Worm (Caenorhabditis elegans) whole organism, early embryonic: ENCODE data around the gene F55G11.10.

Source experiments
- B0310.2 ChIP-seq: sonication (generic microtip); optimal IDR thresholded peaks from 2 replicates; lab custom pipeline; 2016; ENCODE audit warnings: mild to moderate bottlenecking, missing genetic modification characterization, missing compliant biosample characterization
- F13C5.2 ChIP-seq: sonication (generic microtip); optimal IDR thresholded peaks from 2 replicates; lab custom pipeline; 2017; ENCODE audit warnings: mild to moderate bottlenecking, missing genetic modification characterization, inconsistent platforms, missing compliant biosample characterization
- aly-1 ChIP-seq: sonication (generic microtip); optimal IDR thresholded peaks from 2 replicates; lab custom pipeline; 2016; ENCODE audit warnings: missing genetic modification characterization, missing compliant biosample characterization
- ama-1 ChIP-seq: fragments of 150-350 bp; optimal IDR thresholded peaks from 2 replicates; lab custom pipeline; 2014
- ceh-13 ChIP-seq: fragments of 200-800 bp; sonication (Bioruptor generic); optimal IDR thresholded peaks from 2 replicates; lab custom pipeline; 2018; ENCODE audit warnings: mild to moderate bottlenecking, missing genetic modification characterization, missing compliant biosample characterization
- ceh-36 ChIP-seq: sonication (generic microtip); optimal IDR thresholded peaks from 2 replicates; lab custom pipeline; 2016; ENCODE audit warnings: missing genetic modification characterization, inconsistent platforms, missing compliant biosample characterization
- ets-7 ChIP-seq: sonication (generic microtip); optimal IDR thresholded peaks from 2 replicates; lab custom pipeline; 2016; ENCODE audit warnings: missing genotype, missing genetic modification characterization, missing compliant biosample characterization
- flt-1 ChIP-seq: fragments of 200-800 bp; sonication (Bioruptor generic); IDR thresholded peaks from 2 replicates; pipeline ENCODE4 v1.3.6; 2022; ENCODE audit warnings: missing genetic modification characterization, missing compliant biosample characterization
- hmbx-1 ChIP-seq: sonication (generic microtip); optimal IDR thresholded peaks from 2 replicates; lab custom pipeline; 2016; ENCODE audit warnings: mild to moderate bottlenecking, missing genetic modification characterization, missing compliant biosample characterization
- hmg-4 ChIP-seq: fragments of 200-800 bp; sonication (Bioruptor generic); optimal IDR thresholded peaks from 2 replicates; lab custom pipeline; 2018; ENCODE audit warnings: mild to moderate bottlenecking, missing genetic modification characterization, missing compliant biosample characterization
- hnd-1 ChIP-seq: sonication (generic microtip); optimal IDR thresholded peaks from 2 replicates; lab custom pipeline; 2016; ENCODE audit warnings: missing genetic modification characterization, missing compliant biosample characterization
- pes-1 ChIP-seq: fragments of 200-800 bp; sonication (Bioruptor generic); IDR thresholded peaks from 2 replicates; pipeline ENCODE4 v1.3.6; 2022; ENCODE audit warnings: missing genetic modification reagents, missing genetic modification characterization, missing compliant biosample characterization
- scrt-1 ChIP-seq: fragments of 200-800 bp; sonication (Bioruptor generic); IDR thresholded peaks from 2 replicates; pipeline ENCODE4 v1.3.6; 2022; ENCODE audit warnings: missing genetic modification characterization, missing compliant biosample characterization
- sea-1 ChIP-seq: fragments of 200-800 bp; sonication (Bioruptor generic); conservative IDR thresholded peaks from 2 replicates; pipeline ENCODE4 v1.3.6; 2022; ENCODE audit warnings: missing genetic modification characterization, missing compliant biosample characterization
- tbx-11 ChIP-seq: fragments of 200-800 bp; sonication (Bioruptor generic); IDR thresholded peaks from 2 replicates; pipeline ENCODE4 v1.3.6; 2022; ENCODE audit warnings: missing genetic modification characterization, missing compliant biosample characterization
- tbx-37 ChIP-seq: fragments of 200-800 bp; sonication (Bioruptor generic); conservative IDR thresholded peaks from 2 replicates; pipeline ENCODE4 v1.3.6; 2022; ENCODE audit warnings: missing genetic modification reagents, missing genetic modification characterization, missing compliant biosample characterization
- tra-4 ChIP-seq: sonication (generic microtip); optimal IDR thresholded peaks from 2 replicates; lab custom pipeline; 2017; ENCODE audit warnings: missing genetic modification characterization, missing compliant biosample characterization

Gene F55G11.10

ce11 chrIV:12975981-12976380 lies 27.4 kb downstream of the F55G11.10 start, which contains the start of gene dod-17:
Gene dod-17, plus strand, starts transcription at chrIV:12976303.
- TF ChIP-seq hmg-4 (GFP tag; lab: Kevin White, UChicago), result no peak
- TF ChIP-seq hnd-1 (tag; lab: Kevin White, UChicago), result no peak
- no peak for TF ChIP-seq tra-4 (tag; lab: Kevin White, UChicago)
- TF ChIP-seq flt-1 (GFP tag; lab: Robert Waterston, UW), result no peak
- no peak for TF ChIP-seq aly-1
- no peak for TF ChIP-seq F13C5.2 (tag; lab: Kevin White, UChicago)
- no peak for TF ChIP-seq B0310.2 (tag; lab: Kevin White, UChicago)
- no peak for TF ChIP-seq ama-1 (lab: Kevin White, UChicago)
- no peak for TF ChIP-seq sea-1 (GFP tag; lab: Robert Waterston, UW)
- TF ChIP-seq ceh-36, result no peak

- no peak for TF ChIP-seq ceh-13
- TF ChIP-seq sea-1 (GFP tag; lab: Robert Waterston, UW), result no peak
- no peak for TF ChIP-seq B0310.2 (tag; lab: Kevin White, UChicago)
- no peak for TF ChIP-seq flt-1 (GFP tag; lab: Robert Waterston, UW)
Measured at ce11 chrIV:12977650-12978049, 29.1 kb downstream of the F55G11.10 start.

ce11 chrIV:12978307-12979036 lies 29.9 kb downstream of the F55G11.10 start, which contains the start of gene K10D11.2:
Gene K10D11.2, plus strand, starts transcription at chrIV:12978986.
- TF ChIP-seq tbx-11 (GFP tag; lab: Robert Waterston, UW), result no peak
- TF ChIP-seq pes-1 (GFP tag; lab: Robert Waterston, UW), result no peak
- no peak for TF ChIP-seq F13C5.2 (tag; lab: Kevin White, UChicago)

- no peak for TF ChIP-seq tra-4 (tag; lab: Kevin White, UChicago)
- no peak for TF ChIP-seq tbx-37
- TF ChIP-seq ceh-36, result no peak
- TF ChIP-seq scrt-1 (GFP tag; lab: Robert Waterston, UW), result no peak
- no peak for TF ChIP-seq ama-1 (lab: Kevin White, UChicago)
- no peak for TF ChIP-seq aly-1
Measured at ce11 chrIV:12985961-12986360, 37.4 kb downstream of the F55G11.10 start, which contains the start of gene K10D11.3. Gene K10D11.3, minus strand, starts transcription at chrIV:12986134.

- no peak for TF ChIP-seq scrt-1 (GFP tag; lab: Robert Waterston, UW)
- TF ChIP-seq tra-4 (tag; lab: Kevin White, UChicago), result no peak
- TF ChIP-seq ceh-36, result no peak
- TF ChIP-seq hmbx-1 (tag; lab: Kevin White, UChicago), result no peak
- no peak for TF ChIP-seq B0310.2 (tag; lab: Kevin White, UChicago)
- TF ChIP-seq ets-7 (tag; lab: Kevin White, UChicago), result no peak
- TF ChIP-seq tbx-37, result no peak
- no peak for TF ChIP-seq tbx-11 (GFP tag; lab: Robert Waterston, UW)
Measured at ce11 chrIV:12989355-12989754, 40.8 kb downstream of the F55G11.10 start, which contains the start of gene K10D11.6. Gene K10D11.6, minus strand, starts transcription at chrIV:12989455.

- no peak for TF ChIP-seq ets-7 (tag; lab: Kevin White, UChicago)
- TF ChIP-seq pes-1 (GFP tag; lab: Robert Waterston, UW), result no peak
- no peak for TF ChIP-seq scrt-1 (GFP tag; lab: Robert Waterston, UW)
- TF ChIP-seq ama-1 (lab: Kevin White, UChicago), result no peak
- TF ChIP-seq tbx-37, result no peak
- no peak for TF ChIP-seq sea-1 (GFP tag; lab: Robert Waterston, UW)
- no peak for TF ChIP-seq hmg-4 (GFP tag; lab: Kevin White, UChicago)
- no peak for TF ChIP-seq flt-1 (GFP tag; lab: Robert Waterston, UW)
- no peak for TF ChIP-seq ceh-13
Measured at ce11 chrIV:12990638-12991037, 42.1 kb downstream of the F55G11.10 start.

ce11 chrIV:12991629-12992028 lies 43.1 kb downstream of the F55G11.10 start, which contains the start of gene K10D11.5:
Gene K10D11.5, minus strand, starts transcription at chrIV:12991843.
- TF ChIP-seq F13C5.2 (tag; lab: Kevin White, UChicago), result no peak
- TF ChIP-seq hmg-4 (GFP tag; lab: Kevin White, UChicago), result no peak
- no peak for TF ChIP-seq flt-1 (GFP tag; lab: Robert Waterston, UW)
- no peak for TF ChIP-seq hmbx-1 (tag; lab: Kevin White, UChicago)
- TF ChIP-seq tra-4 (tag; lab: Kevin White, UChicago), result no peak
- no peak for TF ChIP-seq ets-7 (tag; lab: Kevin White, UChicago)
- TF ChIP-seq tbx-37, result no peak
- no peak for TF ChIP-seq B0310.2 (tag; lab: Kevin White, UChicago)
- TF ChIP-seq ceh-36, result no peak
- TF ChIP-seq aly-1, result no peak
- TF ChIP-seq pes-1 (GFP tag; lab: Robert Waterston, UW), result no peak
- TF ChIP-seq hnd-1 (tag; lab: Kevin White, UChicago), result no peak
- TF ChIP-seq tbx-11 (GFP tag; lab: Robert Waterston, UW), result no peak
- no peak for TF ChIP-seq ama-1 (lab: Kevin White, UChicago)
- TF ChIP-seq ceh-13, result no peak
- TF ChIP-seq sea-1 (GFP tag; lab: Robert Waterston, UW), result no peak
- no peak for TF ChIP-seq scrt-1 (GFP tag; lab: Robert Waterston, UW)

ce11 chrIV:12994376-12994775 lies 45.8 kb downstream of the F55G11.10 start, which contains the start of gene K10D11.4:
Gene K10D11.4, minus strand, starts transcription at chrIV:12994476.
- TF ChIP-seq hmg-4 (GFP tag; lab: Kevin White, UChicago), result no peak
- TF ChIP-seq B0310.2 (tag; lab: Kevin White, UChicago), result no peak
- TF ChIP-seq ceh-36, result no peak
- no peak for TF ChIP-seq hmbx-1 (tag; lab: Kevin White, UChicago)
- TF ChIP-seq sea-1 (GFP tag; lab: Robert Waterston, UW), result no peak
- TF ChIP-seq tra-4 (tag; lab: Kevin White, UChicago), result no peak
- no peak for TF ChIP-seq F13C5.2 (tag; lab: Kevin White, UChicago)
- no peak for TF ChIP-seq hnd-1 (tag; lab: Kevin White, UChicago)
- no peak for TF ChIP-seq flt-1 (GFP tag; lab: Robert Waterston, UW)
- no peak for TF ChIP-seq ceh-13
- TF ChIP-seq aly-1, result no peak
